Fruit fly (Drosophila melanogaster) whole organism, pupa: ENCODE results near the gene Pez.

Source experiments
- CG10348 ChIP-seq: fragments of 200-800 bp; sonication (Bioruptor generic); IDR thresholded peaks from 2 replicates; pipeline ENCODE4 v1.3.6; 2022; ENCODE audit warnings: missing biosample characterization, missing genetic modification characterization
- CG12605 ChIP-seq: fragments of 200-800 bp; sonication (Bioruptor generic); IDR thresholded peaks from 2 replicates; pipeline ENCODE4 v1.3.6; 2022; ENCODE audit warnings: missing biosample characterization, missing genetic modification characterization
- CG13204 ChIP-seq: fragments of 200-800 bp; sonication (Bioruptor generic); optimal IDR thresholded peaks from 2 replicates; lab custom pipeline; 2018; ENCODE audit warnings: missing biosample characterization, mild to moderate bottlenecking, missing genetic modification characterization, moderate library complexity
- CG14655 ChIP-seq: fragments of 200-800 bp; sonication (Bioruptor generic); optimal IDR thresholded peaks from 3 replicates; lab custom pipeline; 2017; ENCODE audit warnings: mild to moderate bottlenecking, missing biosample characterization, missing genetic modification reagents, missing genetic modification characterization
- CG15710 ChIP-seq: fragments of 200-800 bp; sonication (Bioruptor generic); optimal IDR thresholded peaks from 2 replicates; lab custom pipeline; 2018; ENCODE audit warnings: missing biosample characterization, mild to moderate bottlenecking, missing genetic modification characterization, moderate library complexity
- CG17806 ChIP-seq: fragments of 200-800 bp; sonication (Bioruptor generic); optimal IDR thresholded peaks from 2 replicates; lab custom pipeline; 2018; ENCODE audit warnings: missing biosample characterization, mild to moderate bottlenecking, missing genetic modification characterization, moderate library complexity
- CG32121 ChIP-seq: fragments of 200-800 bp; sonication (Bioruptor generic); IDR thresholded peaks from 2 replicates; pipeline ENCODE4 v1.3.6; 2022; ENCODE audit warnings: missing biosample characterization, missing genetic modification characterization
- CG34367 ChIP-seq: fragments of 200-800 bp; sonication (Bioruptor generic); optimal IDR thresholded peaks from 2 replicates; lab custom pipeline; 2018; ENCODE audit warnings: missing biosample characterization, mild to moderate bottlenecking, missing genetic modification characterization
- CG4496 ChIP-seq: fragments of 200-800 bp; sonication (Bioruptor generic); IDR thresholded peaks from 3 replicates; pipeline ENCODE4 v1.3.6; 2022; ENCODE audit warnings: missing biosample characterization, missing genetic modification characterization
- CG8159 ChIP-seq: fragments of 200-800 bp; sonication (Bioruptor generic); optimal IDR thresholded peaks from 3 replicates; lab custom pipeline; 2018; ENCODE audit warnings: missing biosample characterization, mild to moderate bottlenecking, missing genetic modification characterization, moderate library complexity
- CG8301 ChIP-seq: fragments of 200-800 bp; sonication (Bioruptor generic); optimal IDR thresholded peaks from 2 replicates; lab custom pipeline; 2018; ENCODE audit warnings: missing biosample characterization, mild to moderate bottlenecking, missing genetic modification characterization
- CG9948 ChIP-seq: fragments of 200-800 bp; sonication (Bioruptor generic); optimal IDR thresholded peaks from 2 replicates; lab custom pipeline; 2018; ENCODE audit warnings: missing biosample characterization, mild to moderate bottlenecking, missing genetic modification characterization, moderate library complexity
- D1 ChIP-seq: fragments of 200-800 bp; sonication (Bioruptor generic); optimal IDR thresholded peaks from 2 replicates; lab custom pipeline; 2018; ENCODE audit warnings: missing biosample characterization, mild to moderate bottlenecking, missing genetic modification characterization, moderate library complexity
- EcR ChIP-seq: fragments of 200-800 bp; sonication (Bioruptor generic); optimal IDR thresholded peaks from 3 replicates; lab custom pipeline; 2019; ENCODE audit warnings: missing biosample characterization, missing genetic modification characterization, mild to moderate bottlenecking, moderate library complexity, missing genetic modification reagents
- Ets98B ChIP-seq: fragments of 200-800 bp; sonication (Bioruptor generic); IDR thresholded peaks from 2 replicates; pipeline ENCODE4 v1.3.6; 2022; ENCODE audit warnings: missing biosample characterization, missing genetic modification characterization
- Pif1A ChIP-seq: fragments of 200-800 bp; sonication (Bioruptor generic); optimal IDR thresholded peaks from 3 replicates; lab custom pipeline; 2016; ENCODE audit warnings: missing biosample characterization, missing genetic modification characterization
- Pif1B ChIP-seq: fragments of 200-800 bp; sonication (Bioruptor generic); optimal IDR thresholded peaks from 3 replicates; lab custom pipeline; 2016; ENCODE audit warnings: missing biosample characterization, missing genetic modification characterization
- Snoo ChIP-seq: fragments of 200-800 bp; sonication (Bioruptor generic); optimal IDR thresholded peaks from 3 replicates; lab custom pipeline; 2017; ENCODE audit warnings: missing biosample characterization, mild to moderate bottlenecking, missing genetic modification characterization, inconsistent platforms
- fd96Ca ChIP-seq: fragments of 200-800 bp; sonication (Bioruptor generic); IDR thresholded peaks from 3 replicates; pipeline ENCODE4 v1.3.6; 2022; ENCODE audit warnings: missing biosample characterization, missing genetic modification characterization
- gl ChIP-seq: fragments of 200-800 bp; sonication (Bioruptor generic); optimal IDR thresholded peaks from 2 replicates; lab custom pipeline; 2018; ENCODE audit warnings: missing biosample characterization, mild to moderate bottlenecking, missing genetic modification characterization
- rn ChIP-seq: fragments of 200-800 bp; sonication (Bioruptor generic); IDR thresholded peaks from 2 replicates; pipeline ENCODE4 v1.3.6; 2022; ENCODE audit warnings: missing biosample characterization, missing genetic modification characterization

Pez gene

dm6 chr2L:6339010-6339897 is 783 bp upstream of the Pez start:
- peak; percentile 81 for TF ChIP-seq EcR
- TF ChIP-seq CG32121 (GFP tag; lab: Robert Waterston, UW) = no peak
- peak; percentile 20 for TF ChIP-seq CG8159 (tag; lab: Kevin White, UChicago)
- TF ChIP-seq CG13204 (GFP tag; lab: Kevin White, UChicago) = peak; percentile 99
- TF ChIP-seq CG8301 (tag; lab: Kevin White, UChicago) = no peak
- no peak for TF ChIP-seq CG10348 (GFP tag; lab: Robert Waterston, UW)
- TF ChIP-seq CG12605 (GFP tag; lab: Robert Waterston, UW) = peak; percentile 56; the same call in 1 of the 2 replicates
- no peak for TF ChIP-seq Pif1A
- peak; percentile 23 for TF ChIP-seq CG17806
- TF ChIP-seq CG9948 (tag; lab: Kevin White, UChicago) = peak; percentile 4
- TF ChIP-seq CG15710 = no peak
- TF ChIP-seq D1 (tag; lab: Kevin White, UChicago) = no peak
- peak; percentile 13 for TF ChIP-seq CG34367 (tag; lab: Kevin White, UChicago)
- TF ChIP-seq gl (tag; lab: Kevin White, UChicago) = peak; percentile 77
- TF ChIP-seq rn = no peak
- TF ChIP-seq fd96Ca (GFP tag; lab: Robert Waterston, UW) = 0 out of 3 replicates have a peak, but pooled peaks have one; percentile 37
- TF ChIP-seq Ets98B (GFP tag; lab: Robert Waterston, UW) = no peak; the same call in 1 of the 2 replicates
- no peak for TF ChIP-seq CG14655
- peak; percentile 39 for TF ChIP-seq Snoo (tag; lab: Kevin White, UChicago)
- TF ChIP-seq CG4496 (GFP tag; lab: Robert Waterston, UW) = peak; percentile 42
- no peak for TF ChIP-seq Pif1B (GFP tag; lab: Kevin White, UChicago)

- TF ChIP-seq CG12605 (GFP tag; lab: Robert Waterston, UW) (no peak), Ets98B (GFP tag; lab: Robert Waterston, UW) (no peak), EcR (no peak), Snoo (tag; lab: Kevin White, UChicago) (no peak), CG9948 (tag; lab: Kevin White, UChicago) (no peak), Pif1A (no peak), CG13204 (GFP tag; lab: Kevin White, UChicago) (no peak), CG4496 (GFP tag; lab: Robert Waterston, UW) (no peak), CG17806 (no peak), Pif1B (GFP tag; lab: Kevin White, UChicago) (no peak), CG34367 (tag; lab: Kevin White, UChicago) (no peak), CG15710 (no peak)
- TF ChIP-seq, all 21 proteins: peak for 0
These were observed 566 bp downstream of the Pez start for dm6 chr2L:6337843-6338366.

- peak; percentile 52 for TF ChIP-seq EcR
- no peak for TF ChIP-seq CG14655
- no peak for TF ChIP-seq Pif1A
- TF ChIP-seq CG4496 (GFP tag; lab: Robert Waterston, UW) = peak; percentile 97
- peak; percentile 97 for TF ChIP-seq Ets98B (GFP tag; lab: Robert Waterston, UW)
- peak; percentile 68 for TF ChIP-seq CG8301 (tag; lab: Kevin White, UChicago)
- TF ChIP-seq D1 (tag; lab: Kevin White, UChicago) = no peak
- TF ChIP-seq CG8159 (tag; lab: Kevin White, UChicago) = peak; percentile 65
- TF ChIP-seq CG32121 (GFP tag; lab: Robert Waterston, UW) = peak; percentile 96
- peak; percentile 82 for TF ChIP-seq rn
- TF ChIP-seq CG12605 (GFP tag; lab: Robert Waterston, UW) = peak; percentile 98
- TF ChIP-seq CG34367 (tag; lab: Kevin White, UChicago) = peak; percentile 63
- peak; percentile 67 for TF ChIP-seq Snoo (tag; lab: Kevin White, UChicago)
- peak; percentile 89 for TF ChIP-seq CG13204 (GFP tag; lab: Kevin White, UChicago)
- peak; percentile 42 for TF ChIP-seq CG9948 (tag; lab: Kevin White, UChicago)
- peak; percentile 93 for TF ChIP-seq fd96Ca (GFP tag; lab: Robert Waterston, UW)
- peak; percentile 89 for TF ChIP-seq gl (tag; lab: Kevin White, UChicago)
- peak; percentile 57 for TF ChIP-seq CG17806
- no peak for TF ChIP-seq Pif1B (GFP tag; lab: Kevin White, UChicago)
- TF ChIP-seq CG15710 = peak; percentile 72
These were observed 14.1 kb downstream of the Pez start for dm6 chr2L:6324386-6324744.

- TF ChIP-seq CG14655 (no peak), rn (no peak), D1 (tag; lab: Kevin White, UChicago) (no peak), fd96Ca (GFP tag; lab: Robert Waterston, UW) (no peak), CG4496 (GFP tag; lab: Robert Waterston, UW) (peak; percentile 31; the same call in 1 of the 3 replicates)
- TF ChIP-seq, all 21 proteins: peak for 1
These were observed 14.7 kb downstream of the Pez start, which contains the start of gene PDZ-GEF for dm6 chr2L:6323536-6324385. PDZ-GEF (plus strand) TSS chr2L:6323767.

dm6 chr2L:6319068-6319467 is 19.4 kb downstream of the Pez start:
- TF ChIP-seq CG32121 (GFP tag; lab: Robert Waterston, UW) (no peak), CG14655 (no peak), CG8301 (tag; lab: Kevin White, UChicago) (no peak), CG15710 (no peak), gl (tag; lab: Kevin White, UChicago) (no peak), CG34367 (tag; lab: Kevin White, UChicago) (no peak), CG4496 (GFP tag; lab: Robert Waterston, UW) (no peak), D1 (tag; lab: Kevin White, UChicago) (no peak), CG8159 (tag; lab: Kevin White, UChicago) (no peak), EcR (no peak)
